Fruit fly (Drosophila melanogaster) whole organism: ENCODE measurements around the gene CG17349.

ENCODE experiments used
- CG8478 ChIP-seq: fragments of >200 bp; optimal IDR thresholded peaks from 2 replicates; lab custom pipeline; 2018; ENCODE audit warnings: inconsistent platforms
- Dll ChIP-seq: fragments of >200 bp; optimal IDR thresholded peaks from 2 replicates; lab custom pipeline; 2017
- EcR ChIP-seq, 2 experiments: fragments of >200 bp; optimal IDR thresholded peaks; 2 replicates each; lab custom pipeline; 2017; ENCODE audit warnings: missing biosample characterization in 2 of 2, missing genetic modification characterization in 2 of 2, missing genetic modification reagents in 2 of 2
- pan ChIP-seq: fragments of >200 bp; optimal IDR thresholded peaks from 2 replicates; lab custom pipeline; 2017
- psq ChIP-seq: fragments of >200 bp; optimal IDR thresholded peaks from 2 replicates; lab custom pipeline; 2017
- usp ChIP-seq: fragments of >200 bp; optimal IDR thresholded peaks from 2 replicates; lab custom pipeline; 2017; ENCODE audit warnings: missing biosample characterization, missing genetic modification characterization, mixed read lengths

DNA sequence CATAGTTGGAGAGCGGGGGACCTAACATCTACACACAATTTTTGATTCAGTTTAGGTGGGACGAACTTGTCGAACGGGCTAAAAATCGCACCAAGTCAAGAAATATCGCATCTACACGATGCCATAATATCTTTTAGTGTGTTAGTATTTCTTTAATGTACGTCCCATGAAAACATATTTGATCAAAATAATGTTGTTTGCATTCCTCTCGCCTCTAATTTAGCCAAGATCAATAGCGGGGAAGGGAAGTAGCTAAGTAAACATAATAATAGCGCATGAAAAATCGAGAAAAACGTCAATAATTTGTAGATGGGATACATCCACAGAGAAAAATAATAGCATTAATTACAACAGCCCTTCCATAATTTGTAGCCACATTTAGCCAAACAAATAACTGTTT is 41.7 kb downstream of the CG17349 start:
- TF ChIP-seq Dll (lab: Kevin White, UChicago) (no peak), EcR (GFP tag; optimal IDR thresholded peaks at IDR 0.05; lab: Kevin White, UChicago) (no peak), pan (lab: Kevin White, UChicago) (no peak), psq (lab: Kevin White, UChicago) (no peak), CG8478 (lab: Kevin White, UChicago) (no peak), usp (GFP tag; lab: Kevin White, UChicago) (no peak)
